Worm (Caenorhabditis elegans) whole organism, L1 larva: ENCODE measurements around the gene cogc-6.

Experiments
- C16A3.4 ChIP-seq: fragments of 150-350 bp; optimal IDR thresholded peaks from 2 replicates; lab custom pipeline; 2014; ENCODE audit warnings: missing biosample characterization, missing genetic modification characterization
- F16B12.6 ChIP-seq: fragments of 150-350 bp; optimal IDR thresholded peaks from 2 replicates; lab custom pipeline; 2014; ENCODE audit warnings: missing biosample characterization, missing genetic modification characterization
- Y116A8C.19 ChIP-seq: sonication (generic microtip); optimal IDR thresholded peaks from 2 replicates; lab custom pipeline; 2016; ENCODE audit warnings: missing compliant biosample characterization, missing genetic modification characterization, borderline replicate concordance
- ama-1 ChIP-seq: fragments of 150-350 bp; optimal IDR thresholded peaks from 2 replicates; lab custom pipeline; 2014
- blmp-1 ChIP-seq: fragments of 150-350 bp; optimal IDR thresholded peaks from 2 replicates; lab custom pipeline; 2014; ENCODE audit warnings: missing biosample characterization, missing genetic modification characterization
- ceh-8 ChIP-seq: fragments of 200-800 bp; sonication (Bioruptor generic); optimal IDR thresholded peaks from 2 replicates; lab custom pipeline; 2018; ENCODE audit warnings: mild to moderate bottlenecking, missing genetic modification characterization, moderate library complexity, missing compliant biosample characterization
- ceh-82 ChIP-seq, 3 experiments: fragments of 150-350 bp in 1 of 3; sonication (generic microtip) in 2 of 3; optimal IDR thresholded peaks; 2 replicates each; lab custom pipeline; 2014 to 2017; ENCODE audit warnings: missing biosample characterization in 3 of 3, missing genetic modification characterization in 3 of 3
- ceh-88 ChIP-seq: fragments of 200-800 bp; sonication (Bioruptor generic); IDR thresholded peaks from 2 replicates; pipeline ENCODE4 v1.3.6; 2022; ENCODE audit warnings: missing genetic modification characterization, missing compliant biosample characterization
- ces-1 ChIP-seq: fragments of 150-350 bp; optimal IDR thresholded peaks from 2 replicates; lab custom pipeline; 2014; ENCODE audit warnings: missing biosample characterization, missing genetic modification reagents, missing genetic modification characterization
- efl-3 ChIP-seq: fragments of 200-800 bp; sonication (Bioruptor generic); optimal IDR thresholded peaks from 2 replicates; lab custom pipeline; 2018; ENCODE audit warnings: mild to moderate bottlenecking, missing genetic modification characterization, missing compliant biosample characterization
- egl-13 ChIP-seq: sonication (generic microtip); optimal IDR thresholded peaks from 2 replicates; lab custom pipeline; 2016; ENCODE audit warnings: missing genotype, missing genetic modification reagents, missing genetic modification characterization, missing compliant biosample characterization
- ets-5 ChIP-seq: fragments of 200-800 bp; sonication (Bioruptor generic); IDR thresholded peaks from 2 replicates; pipeline ENCODE4 v1.3.6; 2022; ENCODE audit warnings: missing genetic modification characterization, missing compliant biosample characterization
- hpl-2 ChIP-seq: fragments of 150-350 bp; optimal IDR thresholded peaks from 2 replicates; lab custom pipeline; 2014; ENCODE audit warnings: missing biosample characterization, missing genetic modification reagents, missing genetic modification characterization
- irx-1 ChIP-seq: sonication (generic microtip); optimal IDR thresholded peaks from 2 replicates; lab custom pipeline; 2016; ENCODE audit warnings: missing genetic modification characterization, missing compliant biosample characterization
- isw-1 ChIP-seq: fragments of 200-800 bp; sonication (Bioruptor generic); IDR thresholded peaks from 2 replicates; pipeline ENCODE4 v1.3.6; 2022; ENCODE audit warnings: missing genetic modification characterization, missing compliant biosample characterization
- lin-14 ChIP-seq: fragments of 200-800 bp; sonication (Bioruptor generic); optimal IDR thresholded peaks from 2 replicates; lab custom pipeline; 2018; ENCODE audit warnings: mild to moderate bottlenecking, missing genetic modification characterization, moderate library complexity, missing compliant biosample characterization
- lin-15B ChIP-seq: fragments of 150-350 bp; sonication (generic microtip); optimal IDR thresholded peaks from 3 replicates; lab custom pipeline; 2014; ENCODE audit warnings: missing biosample characterization, missing genetic modification characterization
- lin-39 ChIP-seq: fragments of 150-350 bp; optimal IDR thresholded peaks from 2 replicates; lab custom pipeline; 2014; ENCODE audit warnings: missing biosample characterization, missing genetic modification reagents, missing genetic modification characterization
- mep-1 ChIP-seq: fragments of 150-350 bp; optimal IDR thresholded peaks from 2 replicates; lab custom pipeline; 2014; ENCODE audit warnings: missing biosample characterization, missing genetic modification characterization
- nhr-19 ChIP-seq: fragments of 200-800 bp; sonication (Bioruptor generic); conservative IDR thresholded peaks from 2 replicates; pipeline ENCODE4 v1.3.6; 2022; ENCODE audit warnings: missing genetic modification characterization, missing compliant biosample characterization
- nhr-20 ChIP-seq: sonication (generic microtip); optimal IDR thresholded peaks from 2 replicates; lab custom pipeline; 2016; ENCODE audit warnings: mild to moderate bottlenecking, missing genetic modification characterization, missing compliant biosample characterization
- nhr-71 ChIP-seq: sonication (generic microtip); optimal IDR thresholded peaks from 2 replicates; lab custom pipeline; 2016; ENCODE audit warnings: mild to moderate bottlenecking, missing genetic modification characterization, moderate library complexity, missing compliant biosample characterization
- nhr-76 ChIP-seq: sonication (generic microtip); optimal IDR thresholded peaks from 2 replicates; lab custom pipeline; 2017; ENCODE audit warnings: missing biosample characterization, missing genetic modification characterization
- nhr-84 ChIP-seq: sonication (generic microtip); optimal IDR thresholded peaks from 2 replicates; lab custom pipeline; 2017; ENCODE audit warnings: missing biosample characterization, missing genetic modification characterization
- nhr-85 ChIP-seq: sonication (generic microtip); peaks from one replicate; lab custom pipeline; 2016; ENCODE audit warnings: missing genetic modification characterization, inconsistent platforms, missing compliant biosample characterization
- pag-3 ChIP-seq: sonication (generic microtip); optimal IDR thresholded peaks from 2 replicates; lab custom pipeline; 2017; ENCODE audit warnings: missing genetic modification characterization, mild to moderate bottlenecking, missing compliant biosample characterization, antibody characterized with exemption, borderline replicate concordance; ENCODE audit not compliant: insufficient read depth
- rnt-1 ChIP-seq: sonication (generic microtip); optimal IDR thresholded peaks from 2 replicates; lab custom pipeline; 2016; ENCODE audit warnings: mild to moderate bottlenecking, missing genetic modification characterization, moderate library complexity, missing compliant biosample characterization
- snu-23 ChIP-seq: sonication (generic microtip); optimal IDR thresholded peaks from 2 replicates; lab custom pipeline; 2016; ENCODE audit warnings: missing genetic modification characterization, missing compliant biosample characterization
- sptf-1 ChIP-seq: fragments of 150-350 bp; optimal IDR thresholded peaks from 2 replicates; lab custom pipeline; 2014; ENCODE audit warnings: missing biosample characterization, missing genetic modification characterization
- tbx-2 ChIP-seq: sonication (generic microtip); optimal IDR thresholded peaks from 2 replicates; lab custom pipeline; 2016; ENCODE audit warnings: missing genetic modification characterization, missing compliant biosample characterization
- unc-62 ChIP-seq: fragments of 150-350 bp; optimal IDR thresholded peaks from 2 replicates; lab custom pipeline; 2014; ENCODE audit warnings: missing biosample characterization, missing genetic modification reagents, missing genetic modification characterization
- unc-98 ChIP-seq: fragments of 200-800 bp; sonication (Bioruptor generic); IDR thresholded peaks from 2 replicates; pipeline ENCODE4 v1.3.6; 2022; ENCODE audit warnings: missing genetic modification characterization, missing compliant biosample characterization

The cogc-6 gene

DNA sequence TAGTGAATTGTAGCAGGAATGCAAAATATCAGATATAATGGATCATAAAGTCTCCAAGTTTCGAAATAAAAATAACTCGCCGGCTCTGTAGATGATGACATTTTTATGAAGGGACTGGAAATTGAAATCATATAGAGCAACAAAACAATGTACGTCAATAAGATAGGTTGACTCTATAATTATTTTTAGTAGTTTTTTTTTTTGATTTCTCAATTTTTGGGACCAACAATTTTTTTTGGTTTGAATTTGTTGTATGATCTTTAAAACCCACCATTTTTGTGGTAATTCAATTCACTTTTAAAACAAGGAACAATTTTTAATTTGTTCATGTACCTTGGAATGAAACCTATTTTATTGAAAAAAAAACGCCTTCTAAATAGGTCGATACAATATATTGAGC is 31.1 kb downstream of the cogc-6 start, which contains the start of gene F20D6.12:
F20D6.12 (minus strand) TSS at position 101 of the 400 bp plus-strand sequence.
- TF ChIP-seq hpl-2 (GFP tag; lab: Kevin White, UChicago) (no peak), sptf-1 (tag; lab: Kevin White, UChicago) (no peak), rnt-1 (tag; lab: Kevin White, UChicago) (no peak)
- TF ChIP-seq, all 84 proteins: peak for 0

- no peak for TF ChIP-seq unc-62 (GFP tag; lab: Kevin White, UChicago)
- no peak for TF ChIP-seq C16A3.4 (tag; lab: Kevin White, UChicago)
- TF ChIP-seq nhr-85 (tag; lab: Kevin White, UChicago): no peak
- no peak for TF ChIP-seq nhr-76 (tag; lab: Kevin White, UChicago)
- TF ChIP-seq Y116A8C.19 (tag; lab: Kevin White, UChicago): no peak
- TF ChIP-seq tbx-2 (tag; lab: Kevin White, UChicago): no peak
- no peak for TF ChIP-seq irx-1 (tag; lab: Kevin White, UChicago)
Observed at ce11 chrV:8188421-8188820, 32.7 kb downstream of the cogc-6 start, which contains the start of gene F20D6.15. Gene F20D6.15, minus strand, starts transcription at chrV:8188467.

- TF ChIP-seq ceh-8 (GFP tag; lab: Kevin White, UChicago) (no peak), lin-15B (tag; lab: Kevin White, UChicago) (no peak), ets-5 (no peak), egl-13 (no peak)
Observed at ce11 chrV:8185737-8186136, 35.4 kb downstream of the cogc-6 start, which contains the start of gene F20D6.2. Gene F20D6.2, plus strand, starts transcription at chrV:8186037.

DNA sequence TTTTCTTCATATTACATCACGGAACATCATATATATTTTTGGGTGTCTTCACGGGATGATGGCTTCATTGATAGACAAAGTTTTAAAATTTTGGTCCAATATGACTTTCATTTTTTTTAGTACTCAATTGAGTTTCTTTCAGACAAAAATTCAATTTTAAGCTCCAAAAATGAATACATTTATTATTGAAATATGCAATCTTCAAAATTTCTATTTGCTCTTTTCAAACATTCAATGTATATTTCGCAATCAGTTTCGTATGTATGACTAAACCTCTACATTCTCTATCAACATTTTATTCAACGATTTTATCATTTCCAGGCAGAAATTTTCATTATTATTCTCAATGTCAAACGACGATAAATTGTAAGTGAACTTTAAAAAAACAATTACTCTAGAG is 37.7 kb downstream of the cogc-6 start, which contains the start of gene srp-8:
srp-8 (plus strand) TSS at position 301 of the 400 bp plus-strand sequence.
- no peak for TF ChIP-seq F16B12.6

ce11 chrV:8178914-8179542 is 42.1 kb downstream of the cogc-6 start, which contains the start of gene srp-7:
Gene srp-7, plus strand, starts transcription at chrV:8179126.
- TF ChIP-seq nhr-84 (no peak), nhr-71 (tag; lab: Kevin White, UChicago) (peak; percentile 32), efl-3 (GFP tag; lab: Kevin White, UChicago) (no peak), mep-1 (tag; lab: Kevin White, UChicago) (peak; percentile 34), rnt-1 (tag; lab: Kevin White, UChicago) (peak; percentile 58), blmp-1 (tag; lab: Kevin White, UChicago) (peak; percentile 56), ceh-82 (tag; optimal IDR thresholded peaks at IDR 0.05; lab: Kevin White, UChicago) (peak in 1 of 3 experiments; percentile 28), ceh-88 (0 out of 2 replicates have a peak, but pooled peaks have one; percentile 19), snu-23 (peak; percentile 9), nhr-20 (tag; lab: Kevin White, UChicago) (peak; percentile 35), lin-14 (peak; percentile 68), nhr-19 (GFP tag; lab: Robert Waterston, UW) (peak; percentile 74), pag-3 (tag; lab: Kevin White, UChicago) (no peak), unc-98 (GFP tag; lab: Robert Waterston, UW) (peak; percentile 42; the same call in 1 of the 2 replicates), isw-1 (GFP tag; lab: Robert Waterston, UW) (peak; percentile 12; the same call in 1 of the 2 replicates), nhr-85 (tag; lab: Kevin White, UChicago) (peak; percentile 40), ama-1 (lab: Kevin White, UChicago) (no peak)

DNA sequence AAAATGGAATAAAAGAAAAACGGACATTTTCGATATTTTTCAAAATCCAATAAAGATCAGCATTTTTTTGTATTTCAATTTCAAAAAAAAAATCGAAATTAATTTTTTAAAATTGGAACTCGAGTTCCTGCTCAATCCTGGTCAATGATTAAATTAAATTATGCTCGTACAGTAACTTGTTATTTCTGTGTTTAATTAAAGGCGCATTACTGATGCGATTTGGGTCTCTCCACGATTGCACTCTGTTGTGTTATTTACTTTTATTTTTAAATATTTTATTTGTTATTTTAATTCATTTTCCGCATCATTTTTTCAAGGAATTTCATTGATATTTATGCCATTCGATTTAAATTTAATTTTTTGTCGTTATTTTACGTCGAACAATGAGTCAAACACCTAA is 42.8 kb downstream of the cogc-6 start:
- no peak for TF ChIP-seq unc-98 (GFP tag; lab: Robert Waterston, UW)
- no peak for TF ChIP-seq nhr-71 (tag; lab: Kevin White, UChicago)
- no peak for TF ChIP-seq Y116A8C.19 (tag; lab: Kevin White, UChicago)
- no peak for TF ChIP-seq ces-1 (GFP tag; lab: Kevin White, UChicago)
- no peak for TF ChIP-seq lin-39 (tag; lab: Kevin White, UChicago)
